Worm (Caenorhabditis elegans) whole organism, mixed stage, embryonic: ENCODE data around the gene C06A12.19.

Source experiments
- M03D4.4 ChIP-seq: sonication (generic microtip); optimal IDR thresholded peaks from 2 replicates; lab custom pipeline; 2017; ENCODE audit warnings: mild to moderate bottlenecking, missing genetic modification characterization, missing compliant biosample characterization
- bed-3 ChIP-seq: fragments of 200-800 bp; sonication (Bioruptor generic); optimal IDR thresholded peaks from 3 replicates; lab custom pipeline; 2018; ENCODE audit warnings: mild to moderate bottlenecking, missing genetic modification characterization, moderate library complexity, missing compliant biosample characterization
- ceh-39 ChIP-seq: fragments of 150-350 bp; optimal IDR thresholded peaks from 2 replicates; lab custom pipeline; 2014; ENCODE audit warnings: missing biosample characterization, missing genetic modification characterization
- ceh-43 ChIP-seq: fragments of 200-800 bp; sonication (Bioruptor generic); optimal IDR thresholded peaks from 2 replicates; lab custom pipeline; 2018; ENCODE audit warnings: mild to moderate bottlenecking, missing genetic modification characterization, moderate library complexity, missing compliant biosample characterization
- ceh-83 ChIP-seq: fragments of 200-800 bp; sonication (Bioruptor generic); optimal IDR thresholded peaks from 2 replicates; lab custom pipeline; 2018; ENCODE audit warnings: mild to moderate bottlenecking, missing genetic modification characterization, missing compliant biosample characterization
- ces-1 ChIP-seq: fragments of 150-350 bp; optimal IDR thresholded peaks from 2 replicates; lab custom pipeline; 2014; ENCODE audit warnings: missing biosample characterization, missing genetic modification reagents, missing genetic modification characterization
- cnd-1 ChIP-seq: fragments of 200-800 bp; sonication (Bioruptor generic); optimal IDR thresholded peaks from 2 replicates; lab custom pipeline; 2018; ENCODE audit warnings: mild to moderate bottlenecking, missing genetic modification characterization, missing compliant biosample characterization
- elt-1 ChIP-seq: sonication (generic microtip); optimal IDR thresholded peaks from 2 replicates; lab custom pipeline; 2017; ENCODE audit warnings: missing genetic modification characterization, mild to moderate bottlenecking, missing compliant biosample characterization, antibody characterized with exemption, moderate library complexity, borderline replicate concordance; ENCODE audit not compliant: insufficient read depth
- flh-1 ChIP-seq: fragments of 200-800 bp; sonication (Bioruptor generic); optimal IDR thresholded peaks from 2 replicates; lab custom pipeline; 2018; ENCODE audit warnings: mild to moderate bottlenecking, missing genetic modification characterization, moderate library complexity, missing compliant biosample characterization
- ham-2 ChIP-seq: fragments of 200-800 bp; sonication (Bioruptor generic); optimal IDR thresholded peaks from 2 replicates; lab custom pipeline; 2018; ENCODE audit warnings: mild to moderate bottlenecking, missing genetic modification characterization, missing compliant biosample characterization
- hlh-1 ChIP-seq: fragments of 150-350 bp; optimal IDR thresholded peaks from 2 replicates; lab custom pipeline; 2014; ENCODE audit warnings: missing biosample characterization, missing genetic modification reagents, missing genetic modification characterization
- lin-13 ChIP-seq: fragments of 150-350 bp; optimal IDR thresholded peaks from 2 replicates; lab custom pipeline; 2014; ENCODE audit warnings: missing biosample characterization, missing genetic modification characterization
- lin-32 ChIP-seq: fragments of 200-800 bp; sonication (Bioruptor generic); optimal IDR thresholded peaks from 2 replicates; lab custom pipeline; 2018; ENCODE audit warnings: mild to moderate bottlenecking, missing genetic modification characterization, missing compliant biosample characterization
- lsy-2 ChIP-seq: fragments of 150-350 bp; optimal IDR thresholded peaks from 2 replicates; lab custom pipeline; 2014; ENCODE audit warnings: missing biosample characterization, missing genetic modification characterization
- mab-5 ChIP-seq: fragments of 150-350 bp; optimal IDR thresholded peaks from 2 replicates; lab custom pipeline; 2014; ENCODE audit warnings: missing biosample characterization, missing genetic modification characterization
- mep-1 ChIP-seq: fragments of 150-350 bp; optimal IDR thresholded peaks from 2 replicates; lab custom pipeline; 2017; ENCODE audit warnings: missing biosample characterization, missing genetic modification reagents, missing genetic modification characterization, inconsistent platforms
- mls-2 ChIP-seq: sonication (generic microtip); optimal IDR thresholded peaks from 2 replicates; lab custom pipeline; 2016; ENCODE audit warnings: mild to moderate bottlenecking, missing genetic modification characterization, moderate library complexity, missing compliant biosample characterization
- nhr-12 ChIP-seq: fragments of 150-350 bp; optimal IDR thresholded peaks from 2 replicates; lab custom pipeline; 2014; ENCODE audit warnings: missing biosample characterization, missing genetic modification characterization
- nhr-2 ChIP-seq: fragments of 150-350 bp; optimal IDR thresholded peaks from 2 replicates; lab custom pipeline; 2014; ENCODE audit warnings: missing biosample characterization, missing genetic modification characterization
- nhr-237 ChIP-seq: fragments of 150-350 bp; optimal IDR thresholded peaks from 2 replicates; lab custom pipeline; 2014; ENCODE audit warnings: missing biosample characterization, missing genetic modification characterization
- nhr-28 ChIP-seq: fragments of 150-350 bp; optimal IDR thresholded peaks from 2 replicates; lab custom pipeline; 2014; ENCODE audit warnings: missing biosample characterization, missing genetic modification characterization
- nhr-76 ChIP-seq: sonication (generic microtip); optimal IDR thresholded peaks from 2 replicates; lab custom pipeline; 2017; ENCODE audit warnings: missing biosample characterization, missing genetic modification characterization
- pha-4 ChIP-seq: fragments of 150-350 bp; optimal IDR thresholded peaks from 2 replicates; lab custom pipeline; 2018; ENCODE audit warnings: missing biosample characterization, missing genetic modification reagents, missing genetic modification characterization
- snpc-4 ChIP-seq: fragments of 150-350 bp; optimal IDR thresholded peaks from 2 replicates; lab custom pipeline; 2014; ENCODE audit warnings: missing biosample characterization, missing genetic modification characterization
- sptf-1 ChIP-seq: sonication (generic microtip); optimal IDR thresholded peaks from 2 replicates; lab custom pipeline; 2017; ENCODE audit warnings: mild to moderate bottlenecking, missing genetic modification characterization, moderate library complexity, missing compliant biosample characterization
- tbx-8 ChIP-seq: fragments of 200-800 bp; sonication (Bioruptor generic); optimal IDR thresholded peaks from 2 replicates; lab custom pipeline; 2018; ENCODE audit warnings: mild to moderate bottlenecking, missing genetic modification characterization, moderate library complexity, missing compliant biosample characterization
- unc-120 ChIP-seq: sonication (generic microtip); optimal IDR thresholded peaks from 2 replicates; lab custom pipeline; 2017; ENCODE audit warnings: missing genetic modification characterization, missing compliant biosample characterization; ENCODE audit not compliant: poor library complexity, severe bottlenecking
- unc-62 ChIP-seq: fragments of 150-350 bp; optimal IDR thresholded peaks from 2 replicates; lab custom pipeline; 2014; ENCODE audit warnings: missing biosample characterization, missing genetic modification reagents, missing genetic modification characterization
- zip-8 ChIP-seq: fragments of 150-350 bp; optimal IDR thresholded peaks from 2 replicates; lab custom pipeline; 2014; ENCODE audit warnings: missing biosample characterization, missing genetic modification characterization
- ztf-11 ChIP-seq: fragments of 150-350 bp; optimal IDR thresholded peaks from 2 replicates; lab custom pipeline; 2014; ENCODE audit warnings: missing biosample characterization, missing genetic modification characterization

Gene C06A12.19

DNA sequence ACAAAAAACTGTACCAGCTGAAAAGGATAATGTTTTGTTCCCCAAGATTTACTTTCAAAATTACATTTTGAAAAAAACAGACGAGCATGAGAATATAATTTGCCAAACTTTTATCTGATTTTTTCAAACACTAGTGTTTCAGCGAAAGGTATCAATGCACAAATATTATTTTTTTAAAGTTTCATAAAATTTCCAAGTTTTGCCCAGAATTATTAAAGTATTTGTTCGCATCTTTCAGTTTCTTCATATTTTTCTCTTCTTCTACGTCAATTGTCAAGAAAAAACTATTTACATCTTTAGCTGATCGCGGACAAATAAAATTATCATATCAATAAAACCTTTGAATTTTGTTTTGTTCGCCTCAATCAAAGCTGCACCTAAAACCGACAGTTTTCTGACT lies 2.9 kb downstream of the C06A12.19 start, which contains the start of gene C06A12.8:
C06A12.8 (plus strand) TSS at position 301 of the 400 bp plus-strand sequence.
- TF ChIP-seq nhr-76 (tag; lab: Kevin White, UChicago) (no peak), ceh-43 (GFP tag; lab: Kevin White, UChicago) (no peak)

DNA sequence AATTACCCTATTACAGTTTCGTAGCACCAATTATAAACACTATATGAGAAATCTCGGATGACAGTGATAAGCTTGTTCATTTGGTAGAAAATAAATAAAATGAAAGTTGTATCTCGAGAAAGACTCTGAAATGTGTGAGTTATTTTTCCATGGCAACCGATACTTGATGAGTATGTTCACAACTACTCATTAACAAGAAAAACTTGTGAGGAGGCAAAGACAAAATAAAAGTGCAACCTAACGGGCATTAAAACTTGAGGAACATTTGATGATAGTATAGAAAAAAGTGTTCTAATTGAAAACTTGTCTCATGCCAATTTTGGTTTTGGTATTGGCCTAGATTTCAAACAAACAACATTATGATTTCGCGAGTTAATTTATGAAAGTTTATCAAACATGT lies 3.3 kb downstream of the C06A12.19 start, which contains the start of gene gcy-27:
gcy-27 (minus strand) TSS at position 101 of the 400 bp plus-strand sequence.
- TF ChIP-seq lin-32 (GFP tag; lab: Kevin White, UChicago) (no peak), ceh-39 (tag; lab: Kevin White, UChicago) (no peak), hlh-1 (tag; lab: Kevin White, UChicago) (no peak), cnd-1 (tag; lab: Kevin White, UChicago) (no peak), lin-13 (tag; lab: Kevin White, UChicago) (no peak), elt-1 (tag; lab: Kevin White, UChicago) (no peak), nhr-237 (no peak), nhr-76 (tag; lab: Kevin White, UChicago) (no peak), mls-2 (no peak), lsy-2 (tag; lab: Kevin White, UChicago) (no peak), unc-62 (no peak), ceh-83 (GFP tag; lab: Kevin White, UChicago) (no peak), nhr-28 (no peak), ceh-43 (GFP tag; lab: Kevin White, UChicago) (no peak), unc-120 (no peak)

DNA sequence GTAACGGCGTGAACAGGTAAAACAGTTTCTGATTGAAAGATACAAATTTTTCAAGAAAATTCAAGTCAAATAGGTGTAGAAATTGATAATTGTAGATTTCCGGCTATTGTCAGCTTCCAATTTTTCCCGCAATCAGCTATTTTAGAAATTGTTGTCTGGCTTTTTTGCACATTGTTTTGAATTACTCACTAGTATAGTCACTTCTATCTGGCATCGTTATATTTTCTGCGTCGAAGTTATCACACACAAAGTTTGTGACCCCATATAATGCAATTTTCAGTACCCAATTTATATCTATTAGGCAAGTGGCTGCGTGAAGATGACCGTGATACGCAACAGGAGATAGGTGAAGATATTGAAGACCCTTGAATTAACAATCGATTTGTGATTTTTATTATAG lies 4.7 kb downstream of the C06A12.19 start:
- TF ChIP-seq bed-3 (GFP tag; lab: Kevin White, UChicago) (no peak), nhr-12 (tag; lab: Kevin White, UChicago) (no peak), M03D4.4 (tag; lab: Kevin White, UChicago) (no peak), sptf-1 (tag; lab: Kevin White, UChicago) (no peak), mep-1 (tag; lab: Kevin White, UChicago) (no peak), ces-1 (GFP tag; lab: Kevin White, UChicago) (no peak), nhr-237 (no peak), flh-1 (no peak)

- TF ChIP-seq ztf-11 (tag; lab: Kevin White, UChicago) = no peak
- TF ChIP-seq hlh-1 (tag; lab: Kevin White, UChicago) = no peak
- TF ChIP-seq lsy-2 (tag; lab: Kevin White, UChicago) = no peak
- TF ChIP-seq tbx-8 (GFP tag; lab: Kevin White, UChicago) = no peak
- no peak for TF ChIP-seq nhr-12 (tag; lab: Kevin White, UChicago)
- no peak for TF ChIP-seq bed-3 (GFP tag; lab: Kevin White, UChicago)
- TF ChIP-seq nhr-76 (tag; lab: Kevin White, UChicago) = no peak
- TF ChIP-seq ceh-83 (GFP tag; lab: Kevin White, UChicago) = no peak
- TF ChIP-seq ces-1 (GFP tag; lab: Kevin White, UChicago) = no peak
- no peak for TF ChIP-seq M03D4.4 (tag; lab: Kevin White, UChicago)
- no peak for TF ChIP-seq lin-32 (GFP tag; lab: Kevin White, UChicago)
- TF ChIP-seq ham-2 = no peak
- no peak for TF ChIP-seq unc-120
- no peak for TF ChIP-seq pha-4
- TF ChIP-seq snpc-4 = no peak
These were observed 7.6 kb downstream of the C06A12.19 start for ce11 chrIV:17432223-17432826.

DNA sequence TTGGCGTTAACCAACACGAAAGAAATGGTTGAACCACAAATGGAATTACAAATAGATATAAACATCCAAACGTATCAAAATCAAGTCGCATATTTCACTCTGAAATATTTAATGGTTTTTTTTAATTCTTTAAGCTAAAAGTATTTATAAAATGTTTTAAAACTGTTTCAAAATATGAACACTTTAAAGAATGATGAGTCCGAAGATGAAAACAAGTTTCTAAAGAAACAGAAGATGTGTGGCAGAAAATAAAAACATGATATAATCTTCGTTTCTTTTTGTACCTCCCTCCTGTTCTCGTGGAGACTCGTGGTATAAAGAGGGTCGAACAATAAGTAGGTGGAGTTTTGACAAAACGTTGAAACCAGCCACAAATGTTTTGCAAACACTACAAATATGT lies 8.6 kb downstream of the C06A12.19 start, which contains the start of gene lact-6:
lact-6 (minus strand) TSS at position 101 of the 400 bp plus-strand sequence.
- no peak for TF ChIP-seq lin-13 (tag; lab: Kevin White, UChicago)
- no peak for TF ChIP-seq zip-8 (tag; lab: Kevin White, UChicago)

DNA sequence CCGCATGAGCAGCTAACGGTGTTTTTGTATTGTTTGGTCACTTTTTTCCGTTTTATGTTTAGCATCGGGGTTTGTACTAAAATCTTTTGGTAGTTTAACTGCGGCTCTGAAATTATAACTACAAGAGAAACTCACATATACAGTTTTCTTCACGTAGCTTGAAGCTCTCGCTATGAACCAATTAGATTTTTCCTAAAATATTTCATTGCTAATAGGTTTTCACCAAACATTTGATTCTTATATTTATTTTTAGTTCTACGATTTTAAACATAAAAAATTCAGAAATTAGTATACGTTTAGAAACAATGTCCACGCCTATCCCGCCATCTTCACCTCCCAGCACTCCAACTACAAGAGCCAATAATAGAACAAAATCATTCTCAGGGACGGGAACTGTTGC lies 12.5 kb downstream of the C06A12.19 start, which contains the start of gene C06A12.3:
C06A12.3 (plus strand) TSS at position 301 of the 400 bp plus-strand sequence.
- TF ChIP-seq nhr-2 (tag; lab: Kevin White, UChicago) (no peak), mab-5 (tag; lab: Kevin White, UChicago) (no peak)
